Fruit fly (Drosophila melanogaster) whole organism, prepupa: ENCODE data around the gene CG31141.

ENCODE experiments used
- Blimp-1 ChIP-seq: fragments of 200-800 bp; sonication (Bioruptor generic); optimal IDR thresholded peaks from 3 replicates; lab custom pipeline; 2017; ENCODE audit warnings: missing biosample characterization, missing genetic modification characterization, mild to moderate bottlenecking, moderate library complexity, missing genetic modification reagents
- CG10669 ChIP-seq: fragments of 200-800 bp; sonication (Bioruptor generic); optimal IDR thresholded peaks from 3 replicates; lab custom pipeline; 2018; ENCODE audit warnings: missing biosample characterization, mild to moderate bottlenecking, missing genetic modification characterization, moderate library complexity
- CG11294 ChIP-seq: fragments of 200-800 bp; sonication (Bioruptor generic); IDR thresholded peaks from 2 replicates; pipeline ENCODE4 v1.3.6; 2022; ENCODE audit warnings: missing biosample characterization, missing genetic modification characterization
- CG11762 ChIP-seq: fragments of 200-800 bp; sonication (Bioruptor generic); optimal IDR thresholded peaks from 3 replicates; lab custom pipeline; 2016; ENCODE audit warnings: missing biosample characterization, missing genetic modification characterization; ENCODE audit not compliant: insufficient read depth
- CG15336 ChIP-seq: fragments of 200-800 bp; sonication (Bioruptor generic); IDR thresholded peaks from 2 replicates; pipeline ENCODE4 v1.3.6; 2022; ENCODE audit warnings: missing biosample characterization, missing genetic modification characterization
- CG1621 ChIP-seq: fragments of 200-800 bp; sonication (Bioruptor generic); optimal IDR thresholded peaks from 3 replicates; lab custom pipeline; 2018; ENCODE audit warnings: missing biosample characterization, mild to moderate bottlenecking, missing genetic modification characterization
- CG3032 ChIP-seq: fragments of 200-800 bp; optimal IDR thresholded peaks from 2 replicates; lab custom pipeline; 2019; ENCODE audit warnings: missing biosample characterization, mild to moderate bottlenecking, missing genetic modification characterization, moderate library complexity
- CG31627 ChIP-seq: fragments of 200-800 bp; sonication (Bioruptor generic); optimal IDR thresholded peaks from 3 replicates; lab custom pipeline; 2016; ENCODE audit warnings: missing biosample characterization, missing genetic modification characterization
- CG3919 ChIP-seq: fragments of 200-800 bp; sonication (Bioruptor generic); optimal IDR thresholded peaks from 3 replicates; lab custom pipeline; 2016; ENCODE audit warnings: missing biosample characterization, missing genetic modification characterization
- CG4318 ChIP-seq: fragments of 200-800 bp; sonication (Bioruptor generic); optimal IDR thresholded peaks from 3 replicates; lab custom pipeline; 2017; ENCODE audit warnings: missing biosample characterization, mild to moderate bottlenecking, missing genetic modification characterization
- CG6163 ChIP-seq: fragments of 200-800 bp; sonication (Bioruptor generic); IDR thresholded peaks from 3 replicates; pipeline ENCODE4 v1.3.6; 2022; ENCODE audit warnings: missing biosample characterization, missing genetic modification characterization
- CG6276 ChIP-seq: fragments of 200-800 bp; sonication (Bioruptor generic); optimal IDR thresholded peaks from 2 replicates; lab custom pipeline; 2017; ENCODE audit warnings: missing biosample characterization, mild to moderate bottlenecking, missing genetic modification characterization
- CG6792 ChIP-seq: fragments of 200-800 bp; sonication (Bioruptor generic); optimal IDR thresholded peaks from 3 replicates; lab custom pipeline; 2016; ENCODE audit warnings: missing biosample characterization, missing genetic modification characterization
- CG6854 ChIP-seq: fragments of 200-800 bp; sonication (Bioruptor generic); optimal IDR thresholded peaks from 2 replicates; lab custom pipeline; 2017; ENCODE audit warnings: missing biosample characterization, mild to moderate bottlenecking, missing genetic modification characterization
- CG7368 ChIP-seq: fragments of 200-800 bp; sonication (Bioruptor generic); optimal IDR thresholded peaks from 3 replicates; lab custom pipeline; 2016; ENCODE audit warnings: missing biosample characterization, missing genetic modification characterization
- CG8119 ChIP-seq: fragments of 200-800 bp; sonication (Bioruptor generic); IDR thresholded peaks from 3 replicates; pipeline ENCODE4 v1.3.6; 2022; ENCODE audit warnings: missing biosample characterization, missing genetic modification characterization
- CG8319 ChIP-seq: fragments of 200-800 bp; sonication (Bioruptor generic); optimal IDR thresholded peaks from 3 replicates; lab custom pipeline; 2016; ENCODE audit warnings: missing biosample characterization, missing genetic modification characterization
- CG8632 ChIP-seq: fragments of 200-800 bp; sonication (Bioruptor generic); optimal IDR thresholded peaks from 3 replicates; lab custom pipeline; 2016; ENCODE audit warnings: missing biosample characterization, missing genetic modification characterization
- CG9139 ChIP-seq: fragments of 200-800 bp; sonication (Bioruptor generic); optimal IDR thresholded peaks from 3 replicates; lab custom pipeline; 2017; ENCODE audit warnings: missing biosample characterization, mild to moderate bottlenecking, missing genetic modification characterization
- Eip75B ChIP-seq: fragments of 200-800 bp; sonication (Bioruptor generic); optimal IDR thresholded peaks from 3 replicates; lab custom pipeline; 2016; ENCODE audit warnings: missing biosample characterization, missing genetic modification characterization
- Eip78C ChIP-seq: fragments of 200-800 bp; sonication (Bioruptor generic); peaks from one replicate; lab custom pipeline; 2016; ENCODE audit warnings: missing biosample characterization, missing genetic modification characterization
- Ets21C ChIP-seq: fragments of 200-800 bp; sonication (Bioruptor generic); optimal IDR thresholded peaks from 3 replicates; lab custom pipeline; 2016; ENCODE audit warnings: missing biosample characterization, missing genetic modification characterization
- Ets96B ChIP-seq: fragments of 200-800 bp; optimal IDR thresholded peaks from 2 replicates; lab custom pipeline; 2019; ENCODE audit warnings: missing biosample characterization, mild to moderate bottlenecking, missing genetic modification characterization, moderate library complexity
- Gug ChIP-seq: fragments of 200-800 bp; sonication (Bioruptor generic); IDR thresholded peaks from 2 replicates; pipeline ENCODE4 v1.3.6; 2022; ENCODE audit warnings: missing biosample characterization, missing genetic modification characterization
- Hr39 ChIP-seq: fragments of 200-800 bp; sonication (Bioruptor generic); optimal IDR thresholded peaks from 2 replicates; lab custom pipeline; 2016; ENCODE audit warnings: missing biosample characterization, missing genetic modification characterization
- Met ChIP-seq: fragments of 200-800 bp; sonication (Bioruptor generic); optimal IDR thresholded peaks from 3 replicates; lab custom pipeline; 2016; ENCODE audit warnings: missing biosample characterization, missing genetic modification characterization
- OdsH ChIP-seq: fragments of 200-800 bp; sonication (Bioruptor generic); optimal IDR thresholded peaks from 3 replicates; lab custom pipeline; 2016; ENCODE audit warnings: missing biosample characterization, missing genetic modification characterization
- Smox ChIP-seq: fragments of 200-800 bp; sonication (Bioruptor generic); optimal IDR thresholded peaks from 3 replicates; lab custom pipeline; 2016; ENCODE audit warnings: missing biosample characterization, missing genetic modification characterization
- Sox102F ChIP-seq: fragments of 200-800 bp; sonication (Bioruptor generic); optimal IDR thresholded peaks from 2 replicates; lab custom pipeline; 2016; ENCODE audit warnings: missing biosample characterization, mild to moderate bottlenecking, missing genetic modification characterization
- Sox14 ChIP-seq: fragments of 200-800 bp; sonication (Bioruptor generic); optimal IDR thresholded peaks from 3 replicates; lab custom pipeline; 2016; ENCODE audit warnings: missing biosample characterization, missing genetic modification characterization
- achi ChIP-seq: fragments of 200-800 bp; sonication (Bioruptor generic); optimal IDR thresholded peaks from 3 replicates; lab custom pipeline; 2016; ENCODE audit warnings: missing biosample characterization, missing genetic modification characterization
- acj6 ChIP-seq: fragments of 200-800 bp; sonication (Bioruptor generic); optimal IDR thresholded peaks from 3 replicates; lab custom pipeline; 2016; ENCODE audit warnings: missing biosample characterization, missing genetic modification characterization
- cyc ChIP-seq: fragments of 200-800 bp; sonication (Bioruptor generic); optimal IDR thresholded peaks from 3 replicates; lab custom pipeline; 2016; ENCODE audit warnings: missing biosample characterization, missing genetic modification characterization
- dsx ChIP-seq: fragments of 200-800 bp; optimal IDR thresholded peaks from 3 replicates; lab custom pipeline; 2019; ENCODE audit warnings: missing biosample characterization, mild to moderate bottlenecking, missing genetic modification characterization, moderate library complexity; ENCODE audit not compliant: poor library complexity, severe bottlenecking
- eg ChIP-seq: fragments of 200-800 bp; sonication (Bioruptor generic); IDR thresholded peaks from 3 replicates; pipeline ENCODE4 v1.3.6; 2022; ENCODE audit warnings: missing biosample characterization, missing genetic modification characterization
- fd59A ChIP-seq: fragments of 200-800 bp; sonication (Bioruptor generic); optimal IDR thresholded peaks from 2 replicates; lab custom pipeline; 2017; ENCODE audit warnings: missing biosample characterization, mild to moderate bottlenecking, missing genetic modification characterization, missing genetic modification reagents
- fd85E ChIP-seq: fragments of 200-800 bp; sonication (Bioruptor generic); optimal IDR thresholded peaks from 3 replicates; lab custom pipeline; 2016; ENCODE audit warnings: missing biosample characterization, missing genetic modification characterization
- fkh ChIP-seq: fragments of 200-800 bp; sonication (Bioruptor generic); optimal IDR thresholded peaks from 3 replicates; lab custom pipeline; 2017; ENCODE audit warnings: missing biosample characterization, mild to moderate bottlenecking, missing genetic modification characterization, moderate library complexity
- lz ChIP-seq: fragments of 200-800 bp; sonication (Bioruptor generic); optimal IDR thresholded peaks from 3 replicates; lab custom pipeline; 2016; ENCODE audit warnings: missing biosample characterization, missing genetic modification characterization
- net ChIP-seq: fragments of 200-800 bp; sonication (Bioruptor generic); optimal IDR thresholded peaks from 3 replicates; lab custom pipeline; 2016; ENCODE audit warnings: missing biosample characterization, missing genetic modification characterization
- spab ChIP-seq: fragments of 200-800 bp; sonication (Bioruptor generic); optimal IDR thresholded peaks from 2 replicates; lab custom pipeline; 2017; ENCODE audit warnings: missing biosample characterization, mild to moderate bottlenecking, missing genetic modification characterization, missing genetic modification reagents
- ss ChIP-seq, 2 experiments: fragments of 200-800 bp; sonication (Bioruptor generic); optimal IDR thresholded peaks; 2 replicates in 1 of 2; 3 replicates in 1 of 2; lab custom pipeline; 2017 to 2018; ENCODE audit warnings: mild to moderate bottlenecking in 2 of 2, missing biosample characterization in 2 of 2, missing genetic modification characterization in 2 of 2, moderate library complexity in 1 of 2
- topi ChIP-seq: fragments of 200-800 bp; sonication (Bioruptor generic); optimal IDR thresholded peaks from 3 replicates; lab custom pipeline; 2016; ENCODE audit warnings: missing biosample characterization, missing genetic modification characterization

CG31141 gene

DNA sequence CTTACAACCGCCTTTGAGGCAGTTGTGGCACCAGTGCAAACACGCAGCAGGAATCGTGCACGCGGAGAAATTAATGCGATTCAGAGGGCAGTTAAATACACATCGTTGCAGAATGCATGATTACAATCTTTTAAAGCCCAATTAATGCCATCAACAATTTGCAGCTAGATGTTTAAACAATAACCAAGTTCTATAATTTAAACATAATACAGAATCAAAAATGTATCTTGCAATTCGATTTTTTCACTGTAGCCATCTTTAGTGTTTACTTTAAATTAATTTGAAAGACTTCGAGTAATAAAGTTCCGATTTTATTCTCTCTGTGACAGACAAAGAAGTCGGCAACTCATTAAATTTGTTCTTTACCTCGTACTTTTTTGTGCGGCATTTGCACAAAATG is 7.1 kb upstream of the CG31141 start (continued):
- TF ChIP-seq CG6854, result peak; percentile 50
- peak; percentile 74 for TF ChIP-seq CG11762 (GFP tag; lab: Kevin White, UChicago)
- peak; percentile 89 for TF ChIP-seq Hr39 (GFP tag; lab: Kevin White, UChicago)
- TF ChIP-seq CG4318 (GFP tag; lab: Kevin White, UChicago), result peak; percentile 48
- peak; percentile 91 for TF ChIP-seq Ets96B
- peak; percentile 97 for TF ChIP-seq Eip78C (GFP tag; lab: Kevin White, UChicago)
- peak; percentile 88 for TF ChIP-seq cyc (GFP tag; lab: Kevin White, UChicago)
- peak; percentile 86 to 92 for TF ChIP-seq ss (GFP tag; optimal IDR thresholded peaks at IDR 0.05; lab: Kevin White, UChicago)
- peak; percentile 85 for TF ChIP-seq dsx
- TF ChIP-seq achi, result peak; percentile 84
- peak; percentile 81 for TF ChIP-seq CG7368 (GFP tag; lab: Kevin White, UChicago)
- peak; percentile 47 for TF ChIP-seq fd85E
- peak; percentile 50; the same call in 2 of the 3 replicates for TF ChIP-seq eg (GFP tag; lab: Robert Waterston, UW)
- peak; percentile 90 for TF ChIP-seq lz (GFP tag; lab: Kevin White, UChicago)
- TF ChIP-seq Sox102F (GFP tag; lab: Kevin White, UChicago), result peak; percentile 91
- TF ChIP-seq Ets21C, result peak; percentile 79
- TF ChIP-seq, all 60 proteins: peak for 56

DNA sequence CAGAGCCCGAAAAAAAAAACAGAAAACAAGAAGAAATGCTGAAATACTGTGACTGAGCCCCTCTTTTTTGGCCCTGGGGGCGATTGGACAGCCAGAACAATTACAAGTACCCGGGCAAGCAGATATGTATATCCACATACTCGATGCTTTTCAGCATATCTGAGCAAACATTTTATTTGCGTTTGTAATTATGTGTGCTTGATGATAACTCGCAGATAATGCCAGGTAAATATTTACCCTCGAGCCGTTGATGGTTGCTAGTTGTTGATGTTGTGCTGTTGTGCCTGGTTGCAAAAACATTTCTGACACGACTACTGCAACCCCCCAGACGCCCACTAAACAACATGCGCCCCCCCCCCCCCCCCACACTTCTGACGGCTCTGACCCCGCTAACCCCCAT is 3.7 kb upstream of the CG31141 start:
- no peak for TF ChIP-seq CG8119 (GFP tag; lab: Robert Waterston, UW)
- TF ChIP-seq CG11294 (GFP tag; lab: Robert Waterston, UW), result no peak
- TF ChIP-seq eg (GFP tag; lab: Robert Waterston, UW), result peak; percentile 28; the same call in 1 of the 3 replicates
- TF ChIP-seq CG6854, result no peak
- peak; percentile 38 for TF ChIP-seq net
- no peak for TF ChIP-seq spab (GFP tag; lab: Kevin White, UChicago)
- TF ChIP-seq CG8319, result no peak
- no peak for TF ChIP-seq CG31627 (GFP tag; lab: Kevin White, UChicago)
- TF ChIP-seq fkh (GFP tag; lab: Kevin White, UChicago), result peak; percentile 93
- TF ChIP-seq fd85E, result no peak
- peak; percentile 12 for TF ChIP-seq CG7368 (GFP tag; lab: Kevin White, UChicago)
- TF ChIP-seq CG1621 (tag; lab: Kevin White, UChicago), result peak; percentile 14
- TF ChIP-seq CG8632 (GFP tag; lab: Kevin White, UChicago), result peak; percentile 25
- no peak for TF ChIP-seq Ets21C
- TF ChIP-seq Eip78C (GFP tag; lab: Kevin White, UChicago), result peak; percentile 49
- TF ChIP-seq CG6276 (GFP tag; lab: Kevin White, UChicago), result no peak
- TF ChIP-seq Eip75B (GFP tag; lab: Kevin White, UChicago), result no peak
- no peak for TF ChIP-seq CG4318 (GFP tag; lab: Kevin White, UChicago)
- TF ChIP-seq CG3032 (tag; lab: Kevin White, UChicago), result no peak
- no peak for TF ChIP-seq Ets96B

DNA sequence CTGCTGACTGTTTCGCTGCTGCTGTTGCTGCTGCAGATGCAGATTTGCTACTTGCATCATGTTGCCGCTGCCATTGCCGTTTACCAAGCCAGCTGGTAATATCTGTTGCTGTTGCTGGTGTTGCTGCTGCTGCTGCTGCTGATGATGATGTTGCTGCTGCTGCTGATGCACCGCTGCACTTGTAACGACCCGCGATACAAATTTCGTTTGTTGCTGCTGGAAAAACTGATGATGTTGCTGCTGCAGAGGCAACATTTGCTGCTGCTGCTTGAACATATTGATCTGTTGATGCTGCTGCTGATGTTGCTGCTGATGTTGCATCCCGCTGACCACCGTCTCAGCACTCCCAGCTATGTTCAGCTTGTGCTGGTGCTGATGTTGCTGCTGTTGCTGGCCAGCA is 2.7 kb upstream of the CG31141 start:
- TF ChIP-seq ss (GFP tag; optimal IDR thresholded peaks at IDR 0.05; lab: Kevin White, UChicago) (no peak), CG4318 (GFP tag; lab: Kevin White, UChicago) (no peak), CG3919 (GFP tag; lab: Kevin White, UChicago) (peak; percentile 48)

DNA sequence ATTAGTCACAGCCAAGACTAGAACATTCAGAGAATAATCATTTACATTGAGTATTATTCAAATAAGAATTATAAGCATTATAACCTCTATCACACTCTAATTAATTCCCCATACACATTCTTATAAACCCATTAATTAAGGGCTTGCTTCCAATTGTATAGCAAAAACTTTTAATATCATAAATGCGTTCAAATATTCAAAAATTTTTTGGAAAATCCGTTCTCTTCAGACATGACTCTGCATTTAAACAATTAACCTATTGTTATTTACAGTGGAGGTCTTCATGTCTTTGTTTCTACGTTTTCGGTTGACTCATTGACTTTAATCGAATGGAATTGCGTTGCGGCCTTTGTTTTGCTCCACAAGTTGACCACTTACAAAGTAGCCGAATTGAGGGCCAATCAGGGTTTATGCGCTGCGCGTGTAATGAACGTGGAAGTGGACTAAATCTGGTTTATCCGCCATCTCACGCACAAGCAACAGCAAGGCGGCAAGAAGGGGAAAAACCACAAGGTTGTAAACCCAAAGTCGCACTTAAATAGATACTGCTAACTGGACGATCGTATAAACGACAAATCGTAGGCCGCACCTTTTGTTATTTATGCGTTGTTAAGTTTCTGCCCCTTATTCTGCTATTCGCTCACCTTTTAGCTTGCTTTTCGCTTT is 2.1 kb upstream of the CG31141 start:
- TF ChIP-seq Smox, result peak; percentile 31
- TF ChIP-seq CG6163 (GFP tag; lab: Robert Waterston, UW), result peak; percentile 80
- peak; percentile 78 for TF ChIP-seq Eip78C (GFP tag; lab: Kevin White, UChicago)
- TF ChIP-seq CG6792, result peak; percentile 22
- TF ChIP-seq CG10669, result peak; percentile 50
- TF ChIP-seq Hr39 (GFP tag; lab: Kevin White, UChicago), result peak; percentile 74
- TF ChIP-seq Eip75B (GFP tag; lab: Kevin White, UChicago), result peak; percentile 6
- TF ChIP-seq Met (GFP tag; lab: Kevin White, UChicago), result peak; percentile 24
- no peak for TF ChIP-seq CG9139
- TF ChIP-seq Ets96B, result peak; percentile 37
- TF ChIP-seq Sox14 (GFP tag; lab: Kevin White, UChicago), result peak; percentile 78
- peak; percentile 42 for TF ChIP-seq CG1621 (tag; lab: Kevin White, UChicago)
- TF ChIP-seq CG15336 (GFP tag; lab: Robert Waterston, UW), result peak; percentile 26; the same call in 1 of the 2 replicates
- TF ChIP-seq acj6 (GFP tag; lab: Kevin White, UChicago), result peak; percentile 42
- TF ChIP-seq fd59A (GFP tag; lab: Kevin White, UChicago), result peak; percentile 23
- TF ChIP-seq OdsH (GFP tag; lab: Kevin White, UChicago), result no peak
- TF ChIP-seq CG8119 (GFP tag; lab: Robert Waterston, UW), result peak; percentile 37; the same call in 2 of the 3 replicates
- TF ChIP-seq CG3919 (GFP tag; lab: Kevin White, UChicago), result peak; percentile 36
- TF ChIP-seq topi (GFP tag; lab: Kevin White, UChicago), result peak; percentile 74
- TF ChIP-seq Gug (GFP tag; lab: Robert Waterston, UW), result peak; percentile 23
- TF ChIP-seq net, result peak; percentile 11
- peak; percentile 64 for TF ChIP-seq Sox102F (GFP tag; lab: Kevin White, UChicago)
- TF ChIP-seq Blimp-1 (GFP tag; lab: Kevin White, UChicago), result no peak
